Worm (Caenorhabditis elegans) whole organism, L1 larva: ENCODE data around the gene F42A8.1.

Source experiments
- C16A3.4 ChIP-seq: fragments of 150-350 bp; optimal IDR thresholded peaks from 2 replicates; lab custom pipeline; 2014; ENCODE audit warnings: missing biosample characterization, missing genetic modification characterization
- C34B4.2 ChIP-seq: sonication (generic microtip); optimal IDR thresholded peaks from 2 replicates; lab custom pipeline; 2017; ENCODE audit warnings: mild to moderate bottlenecking, missing genetic modification characterization, missing compliant biosample characterization
- Y116A8C.19 ChIP-seq: sonication (generic microtip); optimal IDR thresholded peaks from 2 replicates; lab custom pipeline; 2016; ENCODE audit warnings: missing compliant biosample characterization, missing genetic modification characterization, borderline replicate concordance
- blmp-1 ChIP-seq: fragments of 150-350 bp; optimal IDR thresholded peaks from 2 replicates; lab custom pipeline; 2014; ENCODE audit warnings: missing biosample characterization, missing genetic modification characterization
- ceh-63 ChIP-seq: fragments of 200-800 bp; sonication (Bioruptor generic); optimal IDR thresholded peaks from 2 replicates; lab custom pipeline; 2018; ENCODE audit warnings: mild to moderate bottlenecking, missing genetic modification characterization, missing compliant biosample characterization
- ceh-8 ChIP-seq: fragments of 200-800 bp; sonication (Bioruptor generic); optimal IDR thresholded peaks from 2 replicates; lab custom pipeline; 2018; ENCODE audit warnings: mild to moderate bottlenecking, missing genetic modification characterization, moderate library complexity, missing compliant biosample characterization
- ceh-88 ChIP-seq: fragments of 200-800 bp; sonication (Bioruptor generic); IDR thresholded peaks from 2 replicates; pipeline ENCODE4 v1.3.6; 2022; ENCODE audit warnings: missing genetic modification characterization, missing compliant biosample characterization
- dpl-1 ChIP-seq, 3 experiments: fragments of 150-350 bp in 2 of 3; sonication (generic microtip) in 1 of 3; optimal IDR thresholded peaks; 2 replicates each; lab custom pipeline; 2014 to 2017; ENCODE audit warnings: missing biosample characterization in 3 of 3, missing genetic modification characterization in 3 of 3, missing genetic modification reagents in 3 of 3
- dsc-1 ChIP-seq: sonication (generic microtip); optimal IDR thresholded peaks from 2 replicates; lab custom pipeline; 2016; ENCODE audit warnings: mild to moderate bottlenecking, missing genetic modification characterization, missing compliant biosample characterization
- efl-1 ChIP-seq, 4 experiments: fragments of 150-350 bp; optimal IDR thresholded peaks in 3 of 4; peaks in 1 of 4; 1 replicate in 1 of 4; 2 replicates in 3 of 4; lab custom pipeline; 2014; ENCODE audit warnings: missing biosample characterization in 2 of 4, missing genetic modification characterization in 2 of 4, missing genetic modification reagents in 2 of 4
- efl-3 ChIP-seq: fragments of 200-800 bp; sonication (Bioruptor generic); optimal IDR thresholded peaks from 2 replicates; lab custom pipeline; 2018; ENCODE audit warnings: mild to moderate bottlenecking, missing genetic modification characterization, missing compliant biosample characterization
- elt-2 ChIP-seq: sonication (generic microtip); optimal IDR thresholded peaks from 2 replicates; lab custom pipeline; 2016; ENCODE audit warnings: missing genetic modification characterization, mild to moderate bottlenecking, inconsistent platforms, missing compliant biosample characterization, missing genetic modification reagents
- ets-5 ChIP-seq: fragments of 200-800 bp; sonication (Bioruptor generic); IDR thresholded peaks from 2 replicates; pipeline ENCODE4 v1.3.6; 2022; ENCODE audit warnings: missing genetic modification characterization, missing compliant biosample characterization
- fkh-10 ChIP-seq: sonication (generic microtip); optimal IDR thresholded peaks from 2 replicates; lab custom pipeline; 2017; ENCODE audit warnings: missing biosample characterization, missing genetic modification reagents, missing genetic modification characterization
- fkh-8 ChIP-seq: sonication (generic microtip); optimal IDR thresholded peaks from 2 replicates; lab custom pipeline; 2016; ENCODE audit warnings: mild to moderate bottlenecking, missing genetic modification characterization, missing compliant biosample characterization
- lin-14 ChIP-seq: fragments of 200-800 bp; sonication (Bioruptor generic); optimal IDR thresholded peaks from 2 replicates; lab custom pipeline; 2018; ENCODE audit warnings: mild to moderate bottlenecking, missing genetic modification characterization, moderate library complexity, missing compliant biosample characterization
- lir-3 ChIP-seq: sonication (generic microtip); optimal IDR thresholded peaks from 2 replicates; lab custom pipeline; 2016; ENCODE audit warnings: mild to moderate bottlenecking, missing genetic modification characterization, moderate library complexity, missing compliant biosample characterization; ENCODE audit not compliant: poor library complexity
- lsy-2 ChIP-seq, 2 experiments: fragments of 150-350 bp; optimal IDR thresholded peaks; 2 replicates each; lab custom pipeline; 2014; ENCODE audit warnings: missing biosample characterization in 2 of 2, missing genetic modification characterization in 2 of 2
- mab-9 ChIP-seq: fragments of 200-800 bp; sonication (Bioruptor generic); IDR thresholded peaks from 2 replicates; pipeline ENCODE4 v1.3.6; 2022; ENCODE audit warnings: missing genetic modification reagents, missing genetic modification characterization, missing compliant biosample characterization
- mdl-1 ChIP-seq, 2 experiments: fragments of 150-350 bp; optimal IDR thresholded peaks; 2 replicates each; lab custom pipeline; 2014 to 2017; ENCODE audit warnings: missing biosample characterization in 2 of 2, missing genetic modification characterization in 2 of 2, inconsistent platforms in 1 of 2
- mef-2 ChIP-seq: fragments of 150-350 bp; optimal IDR thresholded peaks from 2 replicates; lab custom pipeline; 2014; ENCODE audit warnings: missing biosample characterization, missing genetic modification characterization
- mep-1 ChIP-seq: fragments of 150-350 bp; optimal IDR thresholded peaks from 2 replicates; lab custom pipeline; 2014; ENCODE audit warnings: missing biosample characterization, missing genetic modification characterization
- nhr-12 ChIP-seq: sonication (generic microtip); optimal IDR thresholded peaks from 2 replicates; lab custom pipeline; 2017; ENCODE audit warnings: missing biosample characterization, missing genetic modification characterization
- nhr-19 ChIP-seq: fragments of 200-800 bp; sonication (Bioruptor generic); conservative IDR thresholded peaks from 2 replicates; pipeline ENCODE4 v1.3.6; 2022; ENCODE audit warnings: missing genetic modification characterization, missing compliant biosample characterization
- nhr-237 ChIP-seq: fragments of 150-350 bp; optimal IDR thresholded peaks from 2 replicates; lab custom pipeline; 2014; ENCODE audit warnings: missing biosample characterization, missing genetic modification characterization
- nhr-28 ChIP-seq: fragments of 150-350 bp; optimal IDR thresholded peaks from 2 replicates; lab custom pipeline; 2014; ENCODE audit warnings: missing biosample characterization, missing genetic modification characterization
- nhr-47 ChIP-seq: sonication (generic microtip); optimal IDR thresholded peaks from 2 replicates; lab custom pipeline; 2016; ENCODE audit warnings: mild to moderate bottlenecking, missing genetic modification characterization, moderate library complexity, missing compliant biosample characterization
- nhr-71 ChIP-seq: sonication (generic microtip); optimal IDR thresholded peaks from 2 replicates; lab custom pipeline; 2016; ENCODE audit warnings: mild to moderate bottlenecking, missing genetic modification characterization, moderate library complexity, missing compliant biosample characterization
- nhr-77 ChIP-seq: fragments of 150-350 bp; optimal IDR thresholded peaks from 2 replicates; lab custom pipeline; 2014; ENCODE audit warnings: missing biosample characterization, missing genetic modification characterization
- skn-1 ChIP-seq: fragments of 150-350 bp; optimal IDR thresholded peaks from 2 replicates; lab custom pipeline; 2014; ENCODE audit warnings: missing biosample characterization, missing genetic modification characterization
- sox-4 ChIP-seq: sonication (generic microtip); optimal IDR thresholded peaks from 2 replicates; lab custom pipeline; 2016; ENCODE audit warnings: missing genetic modification characterization, missing compliant biosample characterization
- sup-37 ChIP-seq: fragments of 200-800 bp; sonication (Bioruptor generic); optimal IDR thresholded peaks from 2 replicates; lab custom pipeline; 2018; ENCODE audit warnings: mild to moderate bottlenecking, missing genetic modification characterization, missing compliant biosample characterization
- tbx-2 ChIP-seq: sonication (generic microtip); optimal IDR thresholded peaks from 2 replicates; lab custom pipeline; 2016; ENCODE audit warnings: missing genetic modification characterization, missing compliant biosample characterization
- tlp-1 ChIP-seq: fragments of 150-350 bp; optimal IDR thresholded peaks from 2 replicates; lab custom pipeline; 2014; ENCODE audit warnings: missing biosample characterization, missing genetic modification characterization
- unc-30 ChIP-seq: sonication (generic microtip); optimal IDR thresholded peaks from 2 replicates; lab custom pipeline; 2017; ENCODE audit warnings: missing biosample characterization, missing genetic modification characterization
- unc-86 ChIP-seq: sonication (generic microtip); optimal IDR thresholded peaks from 2 replicates; lab custom pipeline; 2016; ENCODE audit warnings: missing genetic modification characterization, missing compliant biosample characterization
- xbp-1 ChIP-seq: sonication (generic microtip); optimal IDR thresholded peaks from 2 replicates; lab custom pipeline; 2016; ENCODE audit warnings: missing genetic modification characterization, missing compliant biosample characterization
- zip-4 ChIP-seq: fragments of 200-800 bp; sonication (Bioruptor generic); optimal IDR thresholded peaks from 2 replicates; lab custom pipeline; 2018; ENCODE audit warnings: mild to moderate bottlenecking, missing genetic modification characterization, moderate library complexity, missing compliant biosample characterization

F42A8.1 gene

DNA sequence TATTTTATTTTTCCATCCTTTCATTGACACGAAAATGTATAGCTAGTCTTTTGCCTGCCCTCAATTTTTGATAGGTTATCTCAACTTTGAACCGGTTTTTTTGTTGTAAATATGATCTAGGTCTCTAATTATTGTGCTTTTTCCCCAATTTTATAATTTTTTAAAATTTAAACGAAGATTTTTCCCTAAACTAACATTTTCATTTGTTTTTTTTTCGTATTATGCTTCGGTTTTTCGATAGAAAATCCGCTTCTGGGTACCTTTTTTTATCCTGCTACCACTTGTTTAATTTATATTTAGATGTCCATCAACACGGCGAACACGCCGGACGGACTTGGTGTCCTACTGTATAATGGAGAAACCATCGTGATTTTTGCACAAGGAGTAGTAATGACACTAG lies 16.9 kb downstream of the F42A8.1 start, which contains the start of gene wbp-2:
wbp-2 (plus strand) TSS at position 301 of the 400 bp plus-strand sequence.
- TF ChIP-seq nhr-47 (tag; lab: Kevin White, UChicago): no peak
- no peak for TF ChIP-seq nhr-77 (tag; lab: Kevin White, UChicago)
- TF ChIP-seq Y116A8C.19 (tag; lab: Kevin White, UChicago): no peak
- no peak for TF ChIP-seq dsc-1
- no peak for TF ChIP-seq nhr-237 (tag; lab: Kevin White, UChicago)
- TF ChIP-seq mab-9 (GFP tag; lab: Robert Waterston, UW): no peak
- no peak for TF ChIP-seq mef-2 (tag; lab: Kevin White, UChicago)
- TF ChIP-seq nhr-19 (GFP tag; lab: Robert Waterston, UW): no peak
- no peak for TF ChIP-seq skn-1 (tag; lab: Kevin White, UChicago)
- no peak for TF ChIP-seq C34B4.2 (tag; lab: Kevin White, UChicago)
- no peak for TF ChIP-seq zip-4
- TF ChIP-seq dpl-1 (GFP tag; optimal IDR thresholded peaks at IDR 0.05; lab: Kevin White, UChicago): no peak
- no peak for TF ChIP-seq unc-30 (tag; lab: Kevin White, UChicago)
- no peak for TF ChIP-seq tbx-2 (tag; lab: Kevin White, UChicago)
- no peak for TF ChIP-seq efl-3

DNA sequence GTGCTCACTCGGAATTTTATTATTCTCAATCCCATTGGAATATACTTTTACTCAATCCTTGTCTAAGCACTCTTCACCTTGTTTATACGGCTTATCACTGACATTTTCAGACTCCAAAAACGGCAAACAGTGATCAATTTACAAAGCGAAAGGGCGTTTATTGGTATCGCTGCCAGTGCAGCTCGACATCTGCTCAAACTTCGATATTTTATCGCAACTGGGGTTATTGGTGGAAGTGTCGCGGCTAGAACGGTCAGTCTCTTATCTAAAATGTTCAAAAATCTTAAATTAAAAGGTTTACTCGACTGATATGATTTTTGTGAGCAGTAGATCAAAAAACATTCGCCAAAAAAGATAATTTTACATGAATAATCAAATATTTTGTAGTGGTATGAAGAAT lies 20.8 kb downstream of the F42A8.1 start:
- TF ChIP-seq elt-2 (peak; percentile 20), ceh-8 (GFP tag; lab: Kevin White, UChicago) (no peak), xbp-1 (no peak)
- TF ChIP-seq, all 84 proteins: peak for 1

- TF ChIP-seq efl-1 (optimal IDR thresholded peaks at IDR 0.05; lab: Kevin White, UChicago): no peak
- TF ChIP-seq efl-1 (GFP tag; optimal IDR thresholded peaks at IDR 0.05 in 1 of 2; lab: Kevin White, UChicago): peak in 1 of 2 experiments; percentile 7
- TF ChIP-seq fkh-8 (tag; lab: Kevin White, UChicago): no peak
- TF ChIP-seq sox-4 (tag; lab: Kevin White, UChicago): no peak
- no peak for TF ChIP-seq fkh-10
- TF ChIP-seq tlp-1: no peak
- TF ChIP-seq mdl-1 (tag; optimal IDR thresholded peaks at IDR 0.05; lab: Kevin White, UChicago): no peak
- TF ChIP-seq Y116A8C.19 (tag; lab: Kevin White, UChicago): no peak
- TF ChIP-seq mab-9 (GFP tag; lab: Robert Waterston, UW): no peak
- TF ChIP-seq ets-5 (GFP tag; lab: Robert Waterston, UW): no peak
- TF ChIP-seq lsy-2 (tag; optimal IDR thresholded peaks at IDR 0.05; lab: Kevin White, UChicago): peak in 1 of 2 experiments; percentile 40
- no peak for TF ChIP-seq ceh-8 (GFP tag; lab: Kevin White, UChicago)
- peak; percentile 19 for TF ChIP-seq mep-1 (tag; lab: Kevin White, UChicago)
- TF ChIP-seq nhr-71 (tag; lab: Kevin White, UChicago): peak; percentile 27
- no peak for TF ChIP-seq lir-3
- no peak for TF ChIP-seq nhr-47 (tag; lab: Kevin White, UChicago)
- no peak for TF ChIP-seq unc-86 (tag; lab: Kevin White, UChicago)
- peak; percentile 56 for TF ChIP-seq lin-14 (GFP tag; lab: Kevin White, UChicago)
- no peak for TF ChIP-seq ceh-88
- TF ChIP-seq nhr-12: no peak
These were observed 21.5 kb downstream of the F42A8.1 start, which contains the start of gene eat-3 for ce11 chrII:9324824-9325351. Gene eat-3 (plus strand): TSS chrII:9324874.

DNA sequence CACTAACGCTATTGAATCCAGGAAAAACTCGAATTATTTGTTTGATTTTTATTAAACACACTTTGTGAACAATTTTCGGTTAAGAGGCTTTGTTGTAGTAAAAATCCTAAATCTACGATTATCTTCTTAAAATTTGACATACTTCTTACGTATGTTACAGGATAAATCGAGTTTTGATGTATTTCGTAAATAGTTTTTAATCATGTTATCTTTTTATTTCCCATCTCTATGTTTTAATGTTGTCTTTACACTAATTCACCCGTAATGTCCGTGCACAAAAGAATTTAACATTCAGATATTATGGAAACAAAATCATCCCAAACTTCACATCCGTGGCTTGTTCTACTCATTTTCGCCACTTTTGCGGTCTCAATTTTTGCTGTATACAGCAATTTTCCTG lies 22.7 kb downstream of the F42A8.1 start, which contains the start of gene egli-1:
egli-1 (plus strand) TSS at position 301 of the 400 bp plus-strand sequence.
- no peak for TF ChIP-seq blmp-1 (tag; lab: Kevin White, UChicago)
- no peak for TF ChIP-seq sup-37
- no peak for TF ChIP-seq mep-1 (tag; lab: Kevin White, UChicago)
- TF ChIP-seq dsc-1: peak; percentile 18
- TF ChIP-seq ceh-63: no peak
- no peak for TF ChIP-seq ceh-88
- no peak for TF ChIP-seq C16A3.4 (tag; lab: Kevin White, UChicago)
- no peak for TF ChIP-seq unc-86 (tag; lab: Kevin White, UChicago)
- TF ChIP-seq nhr-28 (tag; lab: Kevin White, UChicago): no peak
